Worm (Caenorhabditis elegans) whole organism, L1 larva: ENCODE measurements around the gene Y54G2A.28.

ENCODE experiments used
- fkh-10 ChIP-seq: sonication (generic microtip); optimal IDR thresholded peaks from 2 replicates; lab custom pipeline; 2017; ENCODE audit warnings: missing biosample characterization, missing genetic modification reagents, missing genetic modification characterization
- fkh-8 ChIP-seq: sonication (generic microtip); optimal IDR thresholded peaks from 2 replicates; lab custom pipeline; 2016; ENCODE audit warnings: mild to moderate bottlenecking, missing genetic modification characterization, missing compliant biosample characterization
- sptf-1 ChIP-seq: fragments of 150-350 bp; optimal IDR thresholded peaks from 2 replicates; lab custom pipeline; 2014; ENCODE audit warnings: missing biosample characterization, missing genetic modification characterization

DNA sequence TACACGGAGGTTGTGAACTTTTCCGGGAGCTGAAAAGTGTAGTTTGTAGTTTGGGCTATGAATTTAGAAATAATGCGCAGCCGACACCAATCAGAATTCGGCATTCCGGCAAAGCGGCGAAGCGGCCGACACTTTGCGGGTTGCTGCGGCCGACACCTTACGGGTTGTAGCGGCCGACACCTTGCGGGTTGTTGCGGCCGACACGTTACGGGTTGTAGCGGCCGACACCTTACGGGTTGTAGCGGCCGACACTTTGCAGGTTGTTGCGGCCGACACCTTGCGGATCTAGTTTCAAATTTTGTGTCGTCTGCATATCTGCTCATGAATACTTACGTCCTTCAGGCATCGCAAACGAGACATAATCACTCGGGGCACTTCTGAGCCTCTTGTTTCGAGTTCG, 45.3 kb downstream of the Y54G2A.28 start:
- no peak for TF ChIP-seq fkh-8
- no peak for TF ChIP-seq fkh-10 (GFP tag; lab: Kevin White, UChicago)
- TF ChIP-seq sptf-1 (tag; lab: Kevin White, UChicago): no peak
